Worm (Caenorhabditis elegans): ENCODE measurements around the gene cah-2.

Gene cah-2

ce11 chrII:7478487-7479234 is 4.2 kb downstream of the cah-2 start, which contains the start of the genes aka-1 and ubc-6:
Gene aka-1 (minus strand): TSS chrII:7478537.
Gene ubc-6 (plus strand): TSS chrII:7479187.
- TF ChIP-seq tbx-37 (GFP tag; conservative IDR thresholded peaks at IDR 0.05), result peak; percentile 44; the same call in 1 of the 2 replicates
- TF ChIP-seq ets-7 (tag; optimal IDR thresholded peaks at IDR 0.05), result peak; percentile 34
- no peak for TF ChIP-seq hnd-1 (tag; optimal IDR thresholded peaks at IDR 0.05)
- TF ChIP-seq pes-1 (GFP tag; IDR thresholded peaks at IDR 0.05), result peak; percentile 62; the same call in 1 of the 2 replicates
- peak; percentile 25 for TF ChIP-seq F13C5.2 (tag; optimal IDR thresholded peaks at IDR 0.05)
- no peak for TF ChIP-seq aly-1 (tag; optimal IDR thresholded peaks at IDR 0.05)
- peak; percentile 81 for TF ChIP-seq sea-1 (GFP tag; conservative IDR thresholded peaks at IDR 0.05)
- TF ChIP-seq hmg-4 (GFP tag; optimal IDR thresholded peaks at IDR 0.05), result no peak
- TF ChIP-seq hmbx-1 (tag; optimal IDR thresholded peaks at IDR 0.05), result no peak
- no peak for TF ChIP-seq ama-1 (optimal IDR thresholded peaks at IDR 0.05)
- TF ChIP-seq scrt-1 (GFP tag; IDR thresholded peaks at IDR 0.05), result peak; percentile 29; the same call in 1 of the 2 replicates
- peak; percentile 17 for TF ChIP-seq ceh-36 (tag; optimal IDR thresholded peaks at IDR 0.05)
- TF ChIP-seq tra-4 (tag; optimal IDR thresholded peaks at IDR 0.05), result no peak

ce11 chrII:7469318-7469717 is 13.6 kb downstream of the cah-2 start:
- TF ChIP-seq tbx-11 (GFP tag; IDR thresholded peaks at IDR 0.05) (no peak), pes-1 (GFP tag; IDR thresholded peaks at IDR 0.05) (no peak), sea-1 (GFP tag; conservative IDR thresholded peaks at IDR 0.05) (no peak), ets-7 (tag; optimal IDR thresholded peaks at IDR 0.05) (no peak), ceh-13 (GFP tag; optimal IDR thresholded peaks at IDR 0.05) (no peak), B0310.2 (tag; optimal IDR thresholded peaks at IDR 0.05) (no peak), hmg-4 (GFP tag; optimal IDR thresholded peaks at IDR 0.05) (no peak), tra-4 (tag; optimal IDR thresholded peaks at IDR 0.05) (no peak)

- no peak for TF ChIP-seq ama-1 (optimal IDR thresholded peaks at IDR 0.05)
These were observed 17.4 kb downstream of the cah-2 start, which contains the start of gene sro-1 for ce11 chrII:7465519-7465918. Gene sro-1 (minus strand): TSS chrII:7465619.

- TF ChIP-seq hmg-4 (GFP tag; optimal IDR thresholded peaks at IDR 0.05) (no peak), flt-1 (GFP tag; IDR thresholded peaks at IDR 0.05) (no peak), pes-1 (GFP tag; IDR thresholded peaks at IDR 0.05) (no peak), tbx-37 (GFP tag; conservative IDR thresholded peaks at IDR 0.05) (no peak), scrt-1 (GFP tag; IDR thresholded peaks at IDR 0.05) (no peak), ceh-36 (tag; optimal IDR thresholded peaks at IDR 0.05) (no peak), ets-7 (tag; optimal IDR thresholded peaks at IDR 0.05) (no peak), tbx-11 (GFP tag; IDR thresholded peaks at IDR 0.05) (no peak), F13C5.2 (tag; optimal IDR thresholded peaks at IDR 0.05) (no peak), B0310.2 (tag; optimal IDR thresholded peaks at IDR 0.05) (no peak), aly-1 (tag; optimal IDR thresholded peaks at IDR 0.05) (no peak), ceh-13 (GFP tag; optimal IDR thresholded peaks at IDR 0.05) (no peak), tra-4 (tag; optimal IDR thresholded peaks at IDR 0.05) (no peak), ama-1 (optimal IDR thresholded peaks at IDR 0.05) (no peak), hnd-1 (tag; optimal IDR thresholded peaks at IDR 0.05) (no peak), sea-1 (GFP tag; conservative IDR thresholded peaks at IDR 0.05) (no peak), hmbx-1 (tag; optimal IDR thresholded peaks at IDR 0.05) (no peak)
These were observed 23.7 kb downstream of the cah-2 start, which contains the start of gene D1022.2 for ce11 chrII:7459205-7459604. Gene D1022.2 (plus strand): TSS chrII:7459505.

DNA sequence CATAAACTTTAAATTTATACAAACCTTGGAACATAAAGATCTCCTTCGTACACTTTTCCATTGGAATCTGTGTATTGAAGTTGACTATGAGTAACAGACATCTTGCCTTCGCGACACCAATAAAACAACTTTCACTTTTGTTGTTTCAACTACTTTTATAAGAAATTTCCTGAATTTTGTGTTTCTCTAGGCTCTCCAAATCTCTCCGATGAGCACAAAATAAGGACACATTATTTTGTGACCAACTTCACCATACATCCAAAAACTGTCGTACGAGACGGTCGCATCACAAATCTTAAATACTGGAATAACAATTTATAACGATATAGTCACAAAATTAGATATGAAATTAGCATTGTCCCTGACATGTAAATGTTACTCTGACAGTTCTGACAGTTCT is 24.2 kb downstream of the cah-2 start, which contains the start of gene D1022.5:
D1022.5 (minus strand) TSS at position 101 of the 400 bp plus-strand sequence.
- TF ChIP-seq flt-1 (GFP tag; IDR thresholded peaks at IDR 0.05) (no peak), ama-1 (optimal IDR thresholded peaks at IDR 0.05) (no peak), tbx-11 (GFP tag; IDR thresholded peaks at IDR 0.05) (no peak), hmbx-1 (tag; optimal IDR thresholded peaks at IDR 0.05) (no peak), tbx-37 (GFP tag; conservative IDR thresholded peaks at IDR 0.05) (no peak), scrt-1 (GFP tag; IDR thresholded peaks at IDR 0.05) (no peak), hmg-4 (GFP tag; optimal IDR thresholded peaks at IDR 0.05) (no peak), aly-1 (tag; optimal IDR thresholded peaks at IDR 0.05) (no peak), ets-7 (tag; optimal IDR thresholded peaks at IDR 0.05) (no peak), B0310.2 (tag; optimal IDR thresholded peaks at IDR 0.05) (no peak), hnd-1 (tag; optimal IDR thresholded peaks at IDR 0.05) (no peak), tra-4 (tag; optimal IDR thresholded peaks at IDR 0.05) (no peak), pes-1 (GFP tag; IDR thresholded peaks at IDR 0.05) (no peak), sea-1 (GFP tag; conservative IDR thresholded peaks at IDR 0.05) (no peak)

DNA sequence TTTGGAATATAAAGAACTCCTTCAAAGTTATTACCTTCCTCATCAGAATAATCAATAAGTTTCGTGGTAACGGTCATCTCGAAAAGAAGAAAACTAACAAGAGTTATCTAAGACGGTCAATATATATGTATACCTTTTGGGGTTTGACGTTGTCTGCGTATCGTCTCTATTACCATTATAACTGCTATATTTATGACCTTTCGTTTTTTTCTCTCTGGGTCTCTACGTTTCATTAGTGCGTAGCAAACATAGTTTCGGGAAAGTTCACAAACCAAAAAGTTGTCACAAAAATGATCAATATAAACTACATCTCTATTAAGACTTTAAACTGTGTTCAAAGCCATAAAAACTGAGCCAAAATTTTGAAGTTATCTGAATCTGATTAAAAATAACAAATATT is 25.7 kb downstream of the cah-2 start, which contains the start of gene D1022.4:
D1022.4 (minus strand) TSS at position 83 of the 400 bp plus-strand sequence.
- TF ChIP-seq pes-1 (GFP tag; IDR thresholded peaks at IDR 0.05) (no peak), ama-1 (optimal IDR thresholded peaks at IDR 0.05) (no peak), sea-1 (GFP tag; conservative IDR thresholded peaks at IDR 0.05) (no peak), hmbx-1 (tag; optimal IDR thresholded peaks at IDR 0.05) (no peak), ets-7 (tag; optimal IDR thresholded peaks at IDR 0.05) (no peak), scrt-1 (GFP tag; IDR thresholded peaks at IDR 0.05) (no peak), tra-4 (tag; optimal IDR thresholded peaks at IDR 0.05) (no peak), flt-1 (GFP tag; IDR thresholded peaks at IDR 0.05) (no peak), F13C5.2 (tag; optimal IDR thresholded peaks at IDR 0.05) (no peak), tbx-37 (GFP tag; conservative IDR thresholded peaks at IDR 0.05) (no peak), hnd-1 (tag; optimal IDR thresholded peaks at IDR 0.05) (no peak), ceh-13 (GFP tag; optimal IDR thresholded peaks at IDR 0.05) (no peak), ceh-36 (tag; optimal IDR thresholded peaks at IDR 0.05) (no peak)

- TF ChIP-seq aly-1 (tag; optimal IDR thresholded peaks at IDR 0.05) (no peak), ama-1 (optimal IDR thresholded peaks at IDR 0.05) (no peak), tbx-37 (GFP tag; conservative IDR thresholded peaks at IDR 0.05) (no peak), hmg-4 (GFP tag; optimal IDR thresholded peaks at IDR 0.05) (no peak), ets-7 (tag; optimal IDR thresholded peaks at IDR 0.05) (no peak), ceh-36 (tag; optimal IDR thresholded peaks at IDR 0.05) (no peak), scrt-1 (GFP tag; IDR thresholded peaks at IDR 0.05) (no peak), tra-4 (tag; optimal IDR thresholded peaks at IDR 0.05) (no peak), sea-1 (GFP tag; conservative IDR thresholded peaks at IDR 0.05) (no peak), B0310.2 (tag; optimal IDR thresholded peaks at IDR 0.05) (no peak), hmbx-1 (tag; optimal IDR thresholded peaks at IDR 0.05) (no peak), flt-1 (GFP tag; IDR thresholded peaks at IDR 0.05) (no peak), F13C5.2 (tag; optimal IDR thresholded peaks at IDR 0.05) (no peak)
These were observed 26.7 kb downstream of the cah-2 start, which contains the start of gene D1022.3 for ce11 chrII:7456184-7456583. Gene D1022.3 (minus strand): TSS chrII:7456284.
